Worm (Caenorhabditis elegans): Measurements from ENCODE around the gene C02D5.4.

Gene C02D5.4

DNA sequence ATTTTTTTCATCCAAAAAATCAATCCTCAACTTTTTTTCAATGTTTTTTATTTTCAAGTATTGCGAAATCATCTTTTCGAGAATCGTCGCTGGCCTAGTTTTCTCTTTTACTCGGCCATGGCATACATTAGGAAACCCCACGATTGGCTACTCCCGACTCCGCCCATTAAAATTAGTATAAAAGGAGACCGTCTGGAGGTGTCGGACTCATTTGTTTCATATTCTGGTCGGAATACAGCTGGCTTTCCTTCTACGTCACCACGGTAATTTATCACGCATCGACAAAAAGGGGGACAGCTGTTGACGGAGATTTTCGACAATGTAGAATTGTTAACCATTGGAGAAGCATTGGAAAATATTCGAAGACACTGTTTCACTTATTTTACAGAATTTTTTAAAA is 23.0 kb upstream of the C02D5.4 start (continued):
- no peak for TF ChIP-seq elt-1 (tag; optimal IDR thresholded peaks at IDR 0.05)
- TF ChIP-seq lsy-2 (tag; optimal IDR thresholded peaks at IDR 0.05): peak; percentile 80 to 93
- TF ChIP-seq fos-1 (tag; optimal IDR thresholded peaks at IDR 0.05): peak; percentile 23
- no peak for TF ChIP-seq nhr-237 (tag; optimal IDR thresholded peaks at IDR 0.05)
- peak; percentile 30 for TF ChIP-seq F13H6.1 (tag; optimal IDR thresholded peaks at IDR 0.05)
- TF ChIP-seq unc-39 (tag; optimal IDR thresholded peaks at IDR 0.05): no peak
- TF ChIP-seq C34F6.9 (tag; optimal IDR thresholded peaks at IDR 0.05): peak; percentile 90
- no peak for TF ChIP-seq peb-1 (tag; optimal IDR thresholded peaks at IDR 0.05)
- TF ChIP-seq zag-1 (tag; optimal IDR thresholded peaks at IDR 0.05): no peak
- no peak for TF ChIP-seq aly-2 (tag; optimal IDR thresholded peaks at IDR 0.05)
- TF ChIP-seq lin-13 (GFP tag; optimal IDR thresholded peaks at IDR 0.05): peak; percentile 69
- no peak for TF ChIP-seq ceh-82 (tag; optimal IDR thresholded peaks at IDR 0.05)
- TF ChIP-seq nhr-11 (tag; optimal IDR thresholded peaks at IDR 0.05): no peak
- TF ChIP-seq unc-62 (GFP tag; optimal IDR thresholded peaks at IDR 0.05): no peak
- no peak for TF ChIP-seq egl-27 (tag; optimal IDR thresholded peaks at IDR 0.05)
- peak; percentile 46 for TF ChIP-seq nhr-129 (tag; optimal IDR thresholded peaks at IDR 0.05)
- TF ChIP-seq nhr-77 (tag; optimal IDR thresholded peaks at IDR 0.05): no peak
- no peak for TF ChIP-seq alr-1 (tag; optimal IDR thresholded peaks at IDR 0.05)
- TF ChIP-seq snpc-4 (tag; optimal IDR thresholded peaks at IDR 0.05): no peak
- TF ChIP-seq nhr-10 (tag; optimal IDR thresholded peaks at IDR 0.05): no peak
- TF ChIP-seq blmp-1 (tag; optimal IDR thresholded peaks at IDR 0.05; ENCODE audit: insufficient read depth): no peak
- no peak for TF ChIP-seq nhr-21 (tag; optimal IDR thresholded peaks at IDR 0.05)
- TF ChIP-seq ceh-16 (tag; optimal IDR thresholded peaks at IDR 0.05): no peak

DNA sequence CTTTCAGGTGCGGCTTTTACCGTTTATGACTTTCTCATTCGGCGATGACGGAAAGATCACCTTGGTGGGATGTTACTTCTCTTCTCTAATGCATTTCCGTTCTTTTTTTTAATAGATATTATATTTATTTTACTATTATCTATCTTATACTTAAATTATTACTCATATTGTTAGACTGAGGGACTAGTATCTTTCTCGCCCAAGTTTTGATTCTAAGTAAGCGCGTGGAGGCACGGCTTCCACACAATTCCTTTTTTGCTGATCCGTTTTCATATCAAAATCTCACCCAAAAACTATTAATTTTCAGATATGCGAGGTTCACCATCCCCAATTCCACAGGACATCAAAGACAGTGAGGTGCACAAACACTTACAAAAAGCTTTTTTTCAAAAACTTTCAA is 22.2 kb upstream of the C02D5.4 start, which contains the start of gene ZC21.10:
TSS of gene ZC21.10 (plus strand) at position 301 of the 400 bp plus-strand sequence.
- TF ChIP-seq nhr-129 (tag; optimal IDR thresholded peaks at IDR 0.05): no peak
- no peak for TF ChIP-seq Y55F3AM.14 (GFP tag; optimal IDR thresholded peaks at IDR 0.05)
- no peak for TF ChIP-seq lin-13 (GFP tag; optimal IDR thresholded peaks at IDR 0.05)
- no peak for TF ChIP-seq ama-1 (optimal IDR thresholded peaks at IDR 0.05)
- TF ChIP-seq nhr-21 (tag; optimal IDR thresholded peaks at IDR 0.05): no peak
- no peak for TF ChIP-seq peb-1 (tag; optimal IDR thresholded peaks at IDR 0.05)
- TF ChIP-seq ztf-1 (GFP tag; conservative IDR thresholded peaks at IDR 0.05): no peak
- TF ChIP-seq alr-1 (tag; optimal IDR thresholded peaks at IDR 0.05): no peak
- TF ChIP-seq zag-1 (tag; optimal IDR thresholded peaks at IDR 0.05): no peak
- no peak for TF ChIP-seq sma-9 (GFP tag; optimal IDR thresholded peaks at IDR 0.05)
- TF ChIP-seq sma-9 (tag; optimal IDR thresholded peaks at IDR 0.05): no peak
- no peak for TF ChIP-seq ztf-11 (tag; optimal IDR thresholded peaks at IDR 0.05)

ce11 chrIII:8533900-8534299 is 18.1 kb upstream of the C02D5.4 start:
- TF ChIP-seq nhr-21 (tag; optimal IDR thresholded peaks at IDR 0.05) (no peak), nhr-10 (tag; optimal IDR thresholded peaks at IDR 0.05) (no peak), crh-2 (tag; optimal IDR thresholded peaks at IDR 0.05) (no peak), C34F6.9 (tag; optimal IDR thresholded peaks at IDR 0.05) (peak; percentile 16), ztf-11 (tag; optimal IDR thresholded peaks at IDR 0.05) (no peak)

DNA sequence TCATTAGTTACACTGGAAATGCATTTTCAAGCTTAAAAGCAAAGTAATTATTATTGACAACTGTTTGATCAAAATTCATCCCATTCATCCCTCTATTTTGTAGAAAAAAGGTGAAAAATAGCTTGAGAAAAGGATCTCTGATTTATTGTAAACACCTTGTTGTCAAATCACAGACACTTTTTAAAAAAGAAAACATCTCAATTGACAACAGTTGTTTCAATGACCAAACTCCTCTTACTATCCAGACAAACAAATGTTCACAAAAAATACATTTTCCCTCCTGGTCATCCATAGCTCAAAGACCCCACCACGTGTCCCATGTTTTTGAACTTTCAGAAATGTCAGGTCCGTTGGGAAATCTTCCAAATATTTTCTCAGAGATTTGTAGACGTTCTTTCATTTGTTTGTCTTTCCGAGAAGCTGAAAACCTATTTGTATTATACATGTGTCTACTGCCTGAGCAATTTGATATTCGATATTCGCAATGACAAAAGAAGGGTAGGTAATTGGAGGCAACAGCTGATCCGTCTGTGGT is 17.3 kb upstream of the C02D5.4 start, which contains the start of gene trp-1:
TSS of gene trp-1 (plus strand) at position 485 of the 535 bp plus-strand sequence.
- no peak for TF ChIP-seq gmeb-1 (tag; optimal IDR thresholded peaks at IDR 0.05)

DNA sequence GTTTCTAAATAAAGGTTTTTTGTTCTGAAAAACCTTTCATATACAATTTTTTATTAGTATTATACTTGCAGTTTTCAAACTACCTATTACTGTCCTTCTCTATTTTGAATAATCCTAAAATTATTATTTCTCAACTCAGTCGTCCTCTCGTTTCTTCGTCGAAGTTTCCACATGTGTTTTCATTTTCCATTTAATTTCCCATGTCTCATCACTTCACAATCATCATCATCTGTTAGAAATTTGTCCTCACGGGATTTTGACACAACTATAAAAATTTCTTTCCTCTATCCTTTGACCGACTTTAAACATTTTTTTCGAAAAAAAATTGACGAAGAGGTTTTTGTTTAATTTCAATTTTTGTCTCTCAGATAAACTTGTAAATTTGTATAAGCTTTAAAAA is 16.5 kb upstream of the C02D5.4 start:
- TF ChIP-seq ztf-11 (tag; optimal IDR thresholded peaks at IDR 0.05) (no peak), nhr-6 (tag; optimal IDR thresholded peaks at IDR 0.05) (no peak), dmd-4 (tag; optimal IDR thresholded peaks at IDR 0.05) (no peak), unc-39 (tag; optimal IDR thresholded peaks at IDR 0.05) (no peak), nhr-129 (tag; optimal IDR thresholded peaks at IDR 0.05) (no peak), mdl-1 (tag; optimal IDR thresholded peaks at IDR 0.05) (no peak), nhr-10 (tag; optimal IDR thresholded peaks at IDR 0.05) (no peak), F13H6.1 (tag; optimal IDR thresholded peaks at IDR 0.05) (no peak), alr-1 (tag; optimal IDR thresholded peaks at IDR 0.05) (no peak), C34F6.9 (tag; optimal IDR thresholded peaks at IDR 0.05) (no peak)

All from whole organism, L2 larva.